Worm (Caenorhabditis elegans) whole organism, midembryonic: ENCODE measurements around the gene F26D11.13.
A peak's percentile ranks its signal among the peaks of the same experiment; 100 is the strongest.

Source experiments
- T22C8.4 ChIP-seq: fragments of 200-800 bp; sonication (Bioruptor generic); IDR thresholded peaks from 2 replicates; pipeline ENCODE4 v1.3.6; 2022; ENCODE audit warnings: missing genetic modification characterization, missing compliant biosample characterization
- cog-1 ChIP-seq: sonication (generic microtip); optimal IDR thresholded peaks from 2 replicates; lab custom pipeline; 2016; ENCODE audit warnings: missing genetic modification characterization, missing compliant biosample characterization
- flt-1 ChIP-seq: fragments of 200-800 bp; sonication (Bioruptor generic); IDR thresholded peaks from 2 replicates; pipeline ENCODE4 v1.3.6; 2022; ENCODE audit warnings: missing genetic modification characterization, missing compliant biosample characterization
- klf-2 ChIP-seq: fragments of 200-800 bp; sonication (Bioruptor generic); conservative IDR thresholded peaks from 2 replicates; pipeline ENCODE4 v1.3.6; 2022; ENCODE audit warnings: missing genetic modification reagents, missing genetic modification characterization, missing compliant biosample characterization
- med-1 ChIP-seq: sonication (generic microtip); optimal IDR thresholded peaks from 2 replicates; lab custom pipeline; 2017; ENCODE audit warnings: missing genetic modification characterization, mild to moderate bottlenecking, missing compliant biosample characterization, antibody characterized with exemption, missing genetic modification reagents; ENCODE audit not compliant: insufficient read depth
- ref-1 ChIP-seq: fragments of 200-800 bp; sonication (Bioruptor generic); conservative IDR thresholded peaks from 2 replicates; pipeline ENCODE4 v1.3.6; 2022; ENCODE audit warnings: missing genetic modification reagents, missing genetic modification characterization, missing compliant biosample characterization
- tab-1 ChIP-seq: fragments of 200-800 bp; sonication (Bioruptor generic); IDR thresholded peaks from 2 replicates; pipeline ENCODE4 v1.3.6; 2022; ENCODE audit warnings: missing genetic modification characterization, missing compliant biosample characterization
- ztf-23 ChIP-seq: fragments of 200-800 bp; sonication (Bioruptor generic); IDR thresholded peaks from 2 replicates; pipeline ENCODE4 v1.3.6; 2022; ENCODE audit warnings: missing genetic modification reagents, missing genetic modification characterization, missing compliant biosample characterization
- ztf-29 ChIP-seq: fragments of 200-800 bp; sonication (Bioruptor generic); IDR thresholded peaks from 2 replicates; pipeline ENCODE4 v1.3.6; 2022; ENCODE audit warnings: missing genetic modification reagents, missing genetic modification characterization, missing compliant biosample characterization

F26D11.13 gene

DNA sequence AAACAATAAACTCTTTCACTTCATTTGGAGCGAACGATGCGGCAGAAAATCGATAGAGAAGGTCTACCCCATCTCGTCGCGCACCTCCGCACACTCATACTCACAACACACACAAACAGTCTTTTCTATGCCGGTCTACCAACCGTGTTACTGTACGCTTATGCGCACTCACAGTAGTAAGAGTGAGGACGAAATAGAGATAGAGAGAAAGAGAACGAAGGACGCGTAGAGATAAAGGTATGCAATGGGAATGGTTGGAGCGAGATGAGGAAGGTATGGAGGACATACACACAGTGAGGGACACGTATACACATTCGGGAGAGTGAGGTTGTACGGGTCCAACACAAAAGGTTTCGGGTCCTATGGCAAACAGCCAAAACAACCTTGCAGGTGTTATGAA, 24.3 kb upstream of the F26D11.13 start:
- TF ChIP-seq ztf-23, result 0 out of 2 replicates have a peak, but pooled peaks have one; percentile 30
- TF ChIP-seq flt-1 (GFP tag; lab: Robert Waterston, UW), result peak; percentile 24; the same call in 1 of the 2 replicates
- peak; percentile 14 for TF ChIP-seq cog-1 (tag; lab: Kevin White, UChicago)
- peak; percentile 55; the same call in 1 of the 2 replicates for TF ChIP-seq T22C8.4 (GFP tag; lab: Robert Waterston, UW)
- TF ChIP-seq ztf-29 (GFP tag; lab: Robert Waterston, UW), result no peak

DNA sequence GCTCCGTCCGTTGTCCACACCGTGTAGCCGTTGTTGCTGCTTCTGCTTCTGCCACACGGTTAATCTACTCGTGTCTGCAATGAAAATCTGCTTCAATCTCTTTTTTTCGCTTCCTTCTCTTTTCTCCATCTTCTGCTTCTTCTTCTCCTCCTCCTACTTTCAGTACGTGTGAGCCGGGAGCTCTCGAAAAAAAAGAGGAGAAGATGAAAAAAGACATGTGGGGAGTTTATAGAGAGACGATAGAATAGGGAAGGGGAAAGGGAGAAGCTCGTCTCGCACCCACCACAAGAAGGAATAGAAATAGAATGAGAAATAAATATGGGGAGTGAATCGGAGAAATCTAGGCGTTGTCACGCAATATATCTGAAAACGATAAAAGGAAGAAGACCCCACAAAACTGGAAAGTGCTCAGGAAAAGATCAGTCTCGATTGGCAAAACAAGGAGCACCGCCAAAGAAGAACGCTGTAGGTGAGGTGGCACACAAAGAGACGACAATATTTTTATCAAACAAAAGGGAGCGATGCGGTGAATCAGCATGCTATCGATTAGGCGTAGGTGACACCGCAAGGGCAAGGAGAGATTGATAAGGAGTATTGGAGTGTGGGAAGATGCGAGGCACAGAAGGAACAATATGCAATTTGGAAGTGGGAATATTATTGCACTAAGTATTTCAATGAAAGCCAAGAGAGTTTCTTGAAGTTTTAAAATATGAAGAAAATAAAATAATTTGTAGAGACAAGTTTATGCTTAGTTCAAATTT, 23.4 kb upstream of the F26D11.13 start, which contains the start of gene let-413:
Gene let-413, minus strand, starts transcription at position 76 of the 761 bp plus-strand sequence.
- no peak for TF ChIP-seq ztf-29 (GFP tag; lab: Robert Waterston, UW)
- no peak for TF ChIP-seq ref-1 (GFP tag; lab: Robert Waterston, UW)
- TF ChIP-seq med-1 (GFP tag; lab: Kevin White, UChicago), result no peak
- TF ChIP-seq ztf-23, result no peak
- no peak for TF ChIP-seq klf-2 (GFP tag; lab: Robert Waterston, UW)
- no peak for TF ChIP-seq tab-1 (GFP tag; lab: Robert Waterston, UW)
- no peak for TF ChIP-seq flt-1 (GFP tag; lab: Robert Waterston, UW)
- TF ChIP-seq cog-1 (tag; lab: Kevin White, UChicago), result no peak
- TF ChIP-seq T22C8.4 (GFP tag; lab: Robert Waterston, UW), result no peak

DNA sequence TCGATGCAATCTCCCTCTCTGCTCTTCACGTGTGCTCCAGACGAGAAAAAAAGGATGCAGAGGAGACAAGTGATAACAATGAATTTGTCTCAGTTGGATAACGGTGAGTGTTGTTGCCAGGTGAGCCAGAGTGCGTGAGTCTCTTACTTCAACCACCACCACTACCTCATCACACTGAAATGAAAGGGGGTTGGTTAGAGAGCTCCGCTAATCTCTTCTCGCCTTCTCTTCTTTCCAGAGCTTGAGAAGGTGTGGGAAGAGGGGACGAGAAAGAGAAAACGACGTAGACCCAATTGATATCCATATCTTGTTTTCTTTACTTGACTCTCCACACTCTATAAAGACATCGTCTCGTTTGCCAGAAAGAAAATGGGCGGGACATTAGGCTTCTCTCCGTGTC, 16.9 kb upstream of the F26D11.13 start:
- no peak for TF ChIP-seq flt-1 (GFP tag; lab: Robert Waterston, UW)
- no peak for TF ChIP-seq med-1 (GFP tag; lab: Kevin White, UChicago)
- no peak for TF ChIP-seq tab-1 (GFP tag; lab: Robert Waterston, UW)
- no peak for TF ChIP-seq ztf-23
- no peak for TF ChIP-seq klf-2 (GFP tag; lab: Robert Waterston, UW)
- TF ChIP-seq ref-1 (GFP tag; lab: Robert Waterston, UW), result no peak
- TF ChIP-seq cog-1 (tag; lab: Kevin White, UChicago), result no peak
- no peak for TF ChIP-seq ztf-29 (GFP tag; lab: Robert Waterston, UW)
- TF ChIP-seq T22C8.4 (GFP tag; lab: Robert Waterston, UW), result no peak

DNA sequence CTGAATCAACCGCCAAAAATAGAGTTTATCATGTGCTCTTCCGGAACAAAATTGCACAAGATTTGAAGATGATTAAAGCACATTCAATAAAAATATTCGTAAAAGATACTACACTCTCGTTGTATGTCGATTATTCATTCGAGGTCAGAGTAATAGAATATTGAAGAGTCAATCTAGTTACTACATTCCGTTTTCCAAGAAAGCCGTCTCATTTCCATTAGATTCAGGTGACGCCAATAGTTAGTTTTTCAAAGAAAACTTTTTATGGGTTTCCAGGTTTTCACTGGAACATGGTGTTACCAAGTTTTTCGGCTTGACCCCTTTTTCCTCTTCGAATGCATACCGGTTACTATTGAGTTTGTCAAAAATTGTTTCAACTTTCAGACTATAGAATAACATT, 16.1 kb upstream of the F26D11.13 start:
- TF ChIP-seq T22C8.4 (GFP tag; lab: Robert Waterston, UW), result no peak
- TF ChIP-seq ztf-29 (GFP tag; lab: Robert Waterston, UW), result no peak
- no peak for TF ChIP-seq klf-2 (GFP tag; lab: Robert Waterston, UW)
- TF ChIP-seq tab-1 (GFP tag; lab: Robert Waterston, UW), result no peak
- TF ChIP-seq ref-1 (GFP tag; lab: Robert Waterston, UW), result no peak
- no peak for TF ChIP-seq med-1 (GFP tag; lab: Kevin White, UChicago)
- TF ChIP-seq ztf-23, result no peak
- no peak for TF ChIP-seq flt-1 (GFP tag; lab: Robert Waterston, UW)
- TF ChIP-seq cog-1 (tag; lab: Kevin White, UChicago), result no peak

DNA sequence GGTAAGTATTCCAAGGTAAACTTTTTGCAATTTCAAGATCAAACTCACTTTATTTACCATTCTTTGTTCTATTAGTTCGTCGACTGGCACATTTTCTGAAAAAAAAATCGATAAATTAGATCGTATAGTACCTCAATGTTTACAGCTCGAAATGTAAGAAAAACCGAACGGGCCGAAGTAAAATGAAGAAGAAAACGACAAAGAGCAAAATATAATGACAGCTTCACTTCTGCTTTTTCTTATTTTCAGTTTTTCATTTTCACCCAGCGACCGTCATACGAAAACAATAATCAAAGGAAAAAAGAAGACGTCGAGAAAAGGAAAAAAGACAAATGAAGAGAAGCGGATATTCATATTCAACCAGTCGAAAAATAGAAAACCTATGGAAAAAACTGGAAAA, 14.7 kb upstream of the F26D11.13 start, which contains the start of gene che-7:
Gene che-7, minus strand, starts transcription at position 101 of the 400 bp plus-strand sequence.
- TF ChIP-seq klf-2 (GFP tag; lab: Robert Waterston, UW), result no peak
- peak; percentile 39; the same call in 1 of the 2 replicates for TF ChIP-seq T22C8.4 (GFP tag; lab: Robert Waterston, UW)
- TF ChIP-seq ztf-29 (GFP tag; lab: Robert Waterston, UW), result no peak

DNA sequence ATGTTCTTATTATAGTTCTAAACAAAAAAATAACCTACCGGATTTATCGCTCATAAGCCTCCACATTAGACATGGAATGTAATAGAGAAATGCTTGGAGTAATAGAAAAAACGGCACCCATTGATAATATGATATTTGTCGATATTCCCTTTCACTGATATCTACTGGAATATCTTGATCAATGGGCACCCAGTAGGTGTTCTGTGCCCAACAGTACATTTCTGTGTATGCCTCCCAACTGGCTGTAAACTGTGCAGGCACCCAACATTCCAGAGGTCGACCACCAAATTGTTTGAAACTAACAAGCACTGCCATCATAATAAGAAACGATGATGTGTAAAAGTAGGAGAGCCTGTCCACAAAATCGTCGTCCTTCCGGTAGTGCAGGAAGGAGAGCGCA, 10.0 kb upstream of the F26D11.13 start:
- no peak for TF ChIP-seq ztf-29 (GFP tag; lab: Robert Waterston, UW)
- TF ChIP-seq med-1 (GFP tag; lab: Kevin White, UChicago), result no peak
- no peak for TF ChIP-seq ref-1 (GFP tag; lab: Robert Waterston, UW)
- TF ChIP-seq tab-1 (GFP tag; lab: Robert Waterston, UW), result no peak
- TF ChIP-seq flt-1 (GFP tag; lab: Robert Waterston, UW), result no peak
- no peak for TF ChIP-seq T22C8.4 (GFP tag; lab: Robert Waterston, UW)
- no peak for TF ChIP-seq cog-1 (tag; lab: Kevin White, UChicago)
- TF ChIP-seq ztf-23, result no peak

DNA sequence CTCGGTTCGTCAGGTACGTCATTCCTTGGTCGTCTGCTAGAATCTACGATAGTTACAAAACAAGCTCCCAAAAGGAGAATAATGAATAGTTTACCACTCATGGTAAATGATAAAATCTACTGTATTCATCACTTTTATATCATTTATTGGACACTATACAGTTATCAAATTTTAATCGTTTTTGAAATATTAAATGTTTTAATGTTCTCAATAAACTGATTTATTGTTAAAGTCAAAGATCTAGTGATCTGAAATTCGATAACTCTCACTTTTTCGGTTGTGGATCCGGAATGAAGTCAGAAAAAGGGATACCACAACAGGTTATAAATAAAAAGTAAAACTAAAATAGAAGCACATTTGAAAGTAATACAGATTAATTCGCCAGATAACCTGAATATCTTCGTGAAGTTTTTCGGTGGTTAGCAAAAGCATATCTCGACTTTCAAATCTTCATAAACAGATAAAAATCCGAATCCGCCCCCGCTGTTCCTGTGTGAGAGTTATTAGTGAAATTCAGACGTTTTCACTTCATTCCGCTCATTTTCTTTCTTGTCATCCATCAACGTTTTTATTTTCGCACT, 4.4 kb upstream of the F26D11.13 start, which contains the start of the genes clec-217 and F26D11.2:
Gene clec-217, minus strand, starts transcription at position 101 of the 581 bp plus-strand sequence.
Gene F26D11.2, plus strand, starts transcription at position 531 of the 581 bp plus-strand sequence.
- TF ChIP-seq med-1 (GFP tag; lab: Kevin White, UChicago) (no peak), klf-2 (GFP tag; lab: Robert Waterston, UW) (no peak), ref-1 (GFP tag; lab: Robert Waterston, UW) (no peak), tab-1 (GFP tag; lab: Robert Waterston, UW) (no peak), cog-1 (tag; lab: Kevin White, UChicago) (no peak), ztf-29 (GFP tag; lab: Robert Waterston, UW) (no peak)

DNA sequence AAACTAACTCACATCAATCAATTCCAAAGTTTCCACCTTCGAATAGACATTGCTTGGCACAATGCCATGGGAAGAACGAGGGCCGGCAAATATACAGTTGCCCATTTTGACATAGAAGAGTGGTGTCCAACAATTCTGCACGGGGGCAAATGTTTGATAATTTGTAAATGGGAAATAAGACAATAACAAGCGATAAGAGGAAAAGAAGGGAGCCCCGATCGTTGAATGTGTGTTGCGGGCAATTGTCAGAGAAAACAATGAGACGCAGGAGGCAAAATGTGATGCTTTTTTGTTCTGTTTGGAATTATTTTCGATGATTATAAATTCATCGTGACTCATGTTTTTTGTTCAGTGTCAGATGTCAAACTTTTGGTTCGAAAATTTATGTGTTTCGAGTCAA, 1.8 kb upstream of the F26D11.13 start, which contains the start of gene pals-34:
Gene pals-34, minus strand, starts transcription at position 280 of the 400 bp plus-strand sequence.
- TF ChIP-seq ztf-29 (GFP tag; lab: Robert Waterston, UW), result no peak
- TF ChIP-seq flt-1 (GFP tag; lab: Robert Waterston, UW), result no peak
- TF ChIP-seq klf-2 (GFP tag; lab: Robert Waterston, UW), result no peak
- no peak for TF ChIP-seq T22C8.4 (GFP tag; lab: Robert Waterston, UW)
- TF ChIP-seq ref-1 (GFP tag; lab: Robert Waterston, UW), result no peak
- TF ChIP-seq tab-1 (GFP tag; lab: Robert Waterston, UW), result no peak
- no peak for TF ChIP-seq ztf-23
- TF ChIP-seq cog-1 (tag; lab: Kevin White, UChicago), result no peak
- no peak for TF ChIP-seq med-1 (GFP tag; lab: Kevin White, UChicago)
